Worm (Caenorhabditis elegans): Measurements from ENCODE around the gene rrf-3.

The rrf-3 gene

DNA sequence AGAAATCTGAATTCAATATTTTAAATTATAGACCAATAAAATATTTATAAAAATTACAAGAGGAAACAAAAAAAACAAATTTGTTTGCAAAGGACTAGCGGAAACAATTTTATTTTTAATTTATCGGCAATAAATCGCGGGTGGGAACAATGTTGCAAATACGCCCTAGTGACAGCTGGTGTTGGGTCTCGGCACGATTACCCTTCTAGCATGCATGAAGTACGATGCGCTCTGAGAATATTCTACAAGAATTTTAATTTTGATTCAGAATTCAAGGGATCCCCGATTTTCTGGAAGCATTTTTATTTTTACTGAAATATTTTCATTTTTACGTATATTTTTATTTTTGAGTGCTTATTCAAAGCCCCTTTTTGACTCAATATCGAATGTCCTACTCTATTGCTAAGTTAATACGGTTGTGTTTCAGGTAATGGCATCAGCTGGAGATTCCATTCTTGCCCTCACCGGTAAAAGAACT, 22.8 kb downstream of the rrf-3 start, which contains the start of the genes mig-5 and cct-1:
Gene mig-5, minus strand, starts transcription at position 8 of the 478 bp plus-strand sequence.
Gene cct-1, plus strand, starts transcription at position 428 of the 478 bp plus-strand sequence.
- TF ChIP-seq snu-23 (GFP tag; optimal IDR thresholded peaks at IDR 0.05) = peak; percentile 99
- TF ChIP-seq nhr-76 (tag; optimal IDR thresholded peaks at IDR 0.05) = peak; percentile 34
- no peak for TF ChIP-seq Y116A8C.19 (tag; optimal IDR thresholded peaks at IDR 0.05; ENCODE audit: borderline replicate concordance)
- TF ChIP-seq nhr-12 (tag; optimal IDR thresholded peaks at IDR 0.05) = peak; percentile 49
- TF ChIP-seq alr-1 (tag; optimal IDR thresholded peaks at IDR 0.05; ENCODE audit: borderline replicate concordance) = no peak
- TF ChIP-seq fkh-8 (tag; optimal IDR thresholded peaks at IDR 0.05) = peak; percentile 98
- TF ChIP-seq unc-98 (GFP tag; IDR thresholded peaks at IDR 0.05) = peak; percentile 59; the same call in 1 of the 2 replicates
- peak; percentile 81 for TF ChIP-seq efl-3 (GFP tag; optimal IDR thresholded peaks at IDR 0.05)
- peak; percentile 91 for TF ChIP-seq zip-4 (GFP tag; optimal IDR thresholded peaks at IDR 0.05)
- TF ChIP-seq ceh-63 (GFP tag; optimal IDR thresholded peaks at IDR 0.05) = peak; percentile 90
- TF ChIP-seq mep-1 (tag; optimal IDR thresholded peaks at IDR 0.05) = peak; percentile 99
- peak; percentile 95 for TF ChIP-seq nhr-237 (tag; optimal IDR thresholded peaks at IDR 0.05)
- peak; percentile 99 for TF ChIP-seq nhr-71 (tag; optimal IDR thresholded peaks at IDR 0.05)
- TF ChIP-seq irx-1 (tag; optimal IDR thresholded peaks at IDR 0.05) = peak; percentile 97
- TF ChIP-seq nhr-19 (GFP tag; conservative IDR thresholded peaks at IDR 0.05) = peak; percentile 98
- peak; percentile 94 for TF ChIP-seq vab-15 (tag; optimal IDR thresholded peaks at IDR 0.05)
- TF ChIP-seq nhr-77 (tag; optimal IDR thresholded peaks at IDR 0.05) = peak; percentile 90
- TF ChIP-seq fkh-4 (tag; optimal IDR thresholded peaks at IDR 0.05; ENCODE audit: borderline replicate concordance) = peak; percentile 91
- peak; percentile 38 for TF ChIP-seq pqm-1 (tag; optimal IDR thresholded peaks at IDR 0.05)
- peak; percentile 71 for TF ChIP-seq C34B4.2 (tag; optimal IDR thresholded peaks at IDR 0.05)
- TF ChIP-seq zag-1 (tag; optimal IDR thresholded peaks at IDR 0.05) = peak; percentile 87
- TF ChIP-seq pax-3 (tag; optimal IDR thresholded peaks at IDR 0.05) = peak; percentile 91
- peak; percentile 40 to 87 for TF ChIP-seq ztf-11 (tag; optimal IDR thresholded peaks at IDR 0.05)
- peak; percentile 100 for TF ChIP-seq lsy-2 (tag; optimal IDR thresholded peaks at IDR 0.05)
- TF ChIP-seq ceh-82 (tag; optimal IDR thresholded peaks at IDR 0.05) = peak; percentile 97 to 99 (median 98)
- no peak for TF ChIP-seq nhr-84 (tag; optimal IDR thresholded peaks at IDR 0.05)
- TF ChIP-seq snpc-4 (tag; optimal IDR thresholded peaks at IDR 0.05) = peak; percentile 91
- peak; percentile 75 for TF ChIP-seq unc-30 (tag; optimal IDR thresholded peaks at IDR 0.05)
- TF ChIP-seq mab-9 (GFP tag; IDR thresholded peaks at IDR 0.05) = peak; percentile 94
- TF ChIP-seq lir-3 (tag; optimal IDR thresholded peaks at IDR 0.05; ENCODE audit: poor library complexity) = peak; percentile 95
- TF ChIP-seq tbx-2 (tag; optimal IDR thresholded peaks at IDR 0.05) = peak; percentile 98
- TF ChIP-seq elt-3 (tag; optimal IDR thresholded peaks at IDR 0.05) = peak in 5 of 6 experiments; percentile 63 to 99 (median 91)
- peak; percentile 85 for TF ChIP-seq mef-2 (tag; optimal IDR thresholded peaks at IDR 0.05)
- peak; percentile 95 for TF ChIP-seq hpl-2 (GFP tag; optimal IDR thresholded peaks at IDR 0.05)
- TF ChIP-seq nhr-20 (tag; optimal IDR thresholded peaks at IDR 0.05) = peak; percentile 99
- peak; percentile 96 for TF ChIP-seq jun-1 (tag; optimal IDR thresholded peaks at IDR 0.05)
- peak; percentile 92 for TF ChIP-seq blmp-1 (tag; optimal IDR thresholded peaks at IDR 0.05)
- TF ChIP-seq F16B12.6 (tag; optimal IDR thresholded peaks at IDR 0.05) = peak; percentile 75
- peak; percentile 95 for TF ChIP-seq ztf-4 (tag; optimal IDR thresholded peaks at IDR 0.05)
- TF ChIP-seq ces-1 (GFP tag; optimal IDR thresholded peaks at IDR 0.05) = peak; percentile 39
- peak; percentile 98 for TF ChIP-seq xbp-1 (tag; optimal IDR thresholded peaks at IDR 0.05)
- TF ChIP-seq ceh-88 (GFP tag; IDR thresholded peaks at IDR 0.05) = peak; percentile 96
- TF ChIP-seq rnt-1 (tag; optimal IDR thresholded peaks at IDR 0.05) = peak; percentile 98
- TF ChIP-seq lin-14 (GFP tag; optimal IDR thresholded peaks at IDR 0.05) = peak; percentile 98
- peak; percentile 45 for TF ChIP-seq unc-62 (GFP tag; optimal IDR thresholded peaks at IDR 0.05)
- TF ChIP-seq hlh-17 (GFP tag; optimal IDR thresholded peaks at IDR 0.05; ENCODE audit: borderline replicate concordance) = no peak
- TF ChIP-seq ceh-8 (GFP tag; optimal IDR thresholded peaks at IDR 0.05) = peak; percentile 97
- peak; percentile 12 for TF ChIP-seq hlh-4 (tag; optimal IDR thresholded peaks at IDR 0.05)
- peak; percentile 98 for TF ChIP-seq nhr-11 (tag; optimal IDR thresholded peaks at IDR 0.05)
- TF ChIP-seq nhr-85 (tag) = peak; percentile 99
- TF ChIP-seq lin-35 (GFP tag; optimal IDR thresholded peaks at IDR 0.05) = peak; percentile 92 to 94
- TF ChIP-seq nhr-90 (tag; optimal IDR thresholded peaks at IDR 0.05; ENCODE audit: poor library complexity) = peak; percentile 98
